Fruit fly (Drosophila melanogaster) whole organism, prepupa: Measurements from ENCODE around the gene Jon65Aiii.

ENCODE experiments used
- CG10631 ChIP-seq: fragments of 200-800 bp; sonication (Bioruptor generic); optimal IDR thresholded peaks from 2 replicates; lab custom pipeline; 2016; ENCODE audit warnings: missing biosample characterization, missing genetic modification characterization
- CG10669 ChIP-seq: fragments of 200-800 bp; sonication (Bioruptor generic); optimal IDR thresholded peaks from 3 replicates; lab custom pipeline; 2018; ENCODE audit warnings: missing biosample characterization, mild to moderate bottlenecking, missing genetic modification characterization, moderate library complexity
- CG11294 ChIP-seq: fragments of 200-800 bp; sonication (Bioruptor generic); IDR thresholded peaks from 2 replicates; pipeline ENCODE4 v1.3.6; 2022; ENCODE audit warnings: missing biosample characterization, missing genetic modification characterization
- CG11762 ChIP-seq: fragments of 200-800 bp; sonication (Bioruptor generic); optimal IDR thresholded peaks from 3 replicates; lab custom pipeline; 2016; ENCODE audit warnings: missing biosample characterization, missing genetic modification characterization; ENCODE audit not compliant: insufficient read depth
- CG15336 ChIP-seq: fragments of 200-800 bp; sonication (Bioruptor generic); IDR thresholded peaks from 2 replicates; pipeline ENCODE4 v1.3.6; 2022; ENCODE audit warnings: missing biosample characterization, missing genetic modification characterization
- CG1621 ChIP-seq: fragments of 200-800 bp; sonication (Bioruptor generic); optimal IDR thresholded peaks from 3 replicates; lab custom pipeline; 2018; ENCODE audit warnings: missing biosample characterization, mild to moderate bottlenecking, missing genetic modification characterization
- CG16779 ChIP-seq: fragments of 200-800 bp; sonication (Bioruptor generic); optimal IDR thresholded peaks from 3 replicates; lab custom pipeline; 2017; ENCODE audit warnings: missing biosample characterization, mild to moderate bottlenecking, missing genetic modification characterization
- CG32006 ChIP-seq: fragments of 200-800 bp; sonication (Bioruptor generic); optimal IDR thresholded peaks from 3 replicates; lab custom pipeline; 2017; ENCODE audit warnings: missing biosample characterization, mild to moderate bottlenecking, missing genetic modification characterization
- CG34406 ChIP-seq: fragments of 200-800 bp; sonication (Bioruptor generic); optimal IDR thresholded peaks from 3 replicates; lab custom pipeline; 2016; ENCODE audit warnings: missing biosample characterization, missing genetic modification characterization
- CG3919 ChIP-seq: fragments of 200-800 bp; sonication (Bioruptor generic); optimal IDR thresholded peaks from 3 replicates; lab custom pipeline; 2016; ENCODE audit warnings: missing biosample characterization, missing genetic modification characterization
- CG4318 ChIP-seq: fragments of 200-800 bp; sonication (Bioruptor generic); optimal IDR thresholded peaks from 3 replicates; lab custom pipeline; 2017; ENCODE audit warnings: missing biosample characterization, mild to moderate bottlenecking, missing genetic modification characterization
- CG6163 ChIP-seq: fragments of 200-800 bp; sonication (Bioruptor generic); IDR thresholded peaks from 3 replicates; pipeline ENCODE4 v1.3.6; 2022; ENCODE audit warnings: missing biosample characterization, missing genetic modification characterization
- CG6808 ChIP-seq: fragments of 200-800 bp; sonication (Bioruptor generic); optimal IDR thresholded peaks from 3 replicates; lab custom pipeline; 2017; ENCODE audit warnings: missing biosample characterization, missing genetic modification characterization, mild to moderate bottlenecking, moderate library complexity, missing genetic modification reagents
- CG6854 ChIP-seq: fragments of 200-800 bp; sonication (Bioruptor generic); optimal IDR thresholded peaks from 2 replicates; lab custom pipeline; 2017; ENCODE audit warnings: missing biosample characterization, mild to moderate bottlenecking, missing genetic modification characterization
- CG7368 ChIP-seq: fragments of 200-800 bp; sonication (Bioruptor generic); optimal IDR thresholded peaks from 3 replicates; lab custom pipeline; 2016; ENCODE audit warnings: missing biosample characterization, missing genetic modification characterization
- CG8119 ChIP-seq: fragments of 200-800 bp; sonication (Bioruptor generic); IDR thresholded peaks from 3 replicates; pipeline ENCODE4 v1.3.6; 2022; ENCODE audit warnings: missing biosample characterization, missing genetic modification characterization
- CG8632 ChIP-seq: fragments of 200-800 bp; sonication (Bioruptor generic); optimal IDR thresholded peaks from 3 replicates; lab custom pipeline; 2016; ENCODE audit warnings: missing biosample characterization, missing genetic modification characterization
- CG9139 ChIP-seq: fragments of 200-800 bp; sonication (Bioruptor generic); optimal IDR thresholded peaks from 3 replicates; lab custom pipeline; 2017; ENCODE audit warnings: missing biosample characterization, mild to moderate bottlenecking, missing genetic modification characterization
- Eip78C ChIP-seq: fragments of 200-800 bp; sonication (Bioruptor generic); peaks from one replicate; lab custom pipeline; 2016; ENCODE audit warnings: missing biosample characterization, missing genetic modification characterization
- Eip93F ChIP-seq: fragments of 200-800 bp; sonication (Bioruptor generic); optimal IDR thresholded peaks from 2 replicates; lab custom pipeline; 2016; ENCODE audit warnings: missing biosample characterization, mild to moderate bottlenecking, missing genetic modification characterization
- Ets21C ChIP-seq: fragments of 200-800 bp; sonication (Bioruptor generic); optimal IDR thresholded peaks from 3 replicates; lab custom pipeline; 2016; ENCODE audit warnings: missing biosample characterization, missing genetic modification characterization
- Ets96B ChIP-seq: fragments of 200-800 bp; optimal IDR thresholded peaks from 2 replicates; lab custom pipeline; 2019; ENCODE audit warnings: missing biosample characterization, mild to moderate bottlenecking, missing genetic modification characterization, moderate library complexity
- Gug ChIP-seq: fragments of 200-800 bp; sonication (Bioruptor generic); IDR thresholded peaks from 2 replicates; pipeline ENCODE4 v1.3.6; 2022; ENCODE audit warnings: missing biosample characterization, missing genetic modification characterization
- Hr38 ChIP-seq: sonication (Bioruptor generic); optimal IDR thresholded peaks from 2 replicates; lab custom pipeline; 2016; ENCODE audit warnings: missing biosample characterization, missing genetic modification characterization
- Hr39 ChIP-seq: fragments of 200-800 bp; sonication (Bioruptor generic); optimal IDR thresholded peaks from 2 replicates; lab custom pipeline; 2016; ENCODE audit warnings: missing biosample characterization, missing genetic modification characterization
- Hr4 ChIP-seq: fragments of 200-800 bp; sonication (Bioruptor generic); optimal IDR thresholded peaks from 3 replicates; lab custom pipeline; 2016; ENCODE audit warnings: missing biosample characterization, missing genetic modification characterization
- Lpt ChIP-seq: fragments of 200-800 bp; sonication (Bioruptor generic); optimal IDR thresholded peaks from 3 replicates; lab custom pipeline; 2016; ENCODE audit warnings: missing biosample characterization, missing genetic modification characterization
- Met ChIP-seq: fragments of 200-800 bp; sonication (Bioruptor generic); optimal IDR thresholded peaks from 3 replicates; lab custom pipeline; 2016; ENCODE audit warnings: missing biosample characterization, missing genetic modification characterization
- OdsH ChIP-seq: fragments of 200-800 bp; sonication (Bioruptor generic); optimal IDR thresholded peaks from 3 replicates; lab custom pipeline; 2016; ENCODE audit warnings: missing biosample characterization, missing genetic modification characterization
- Smox ChIP-seq: fragments of 200-800 bp; sonication (Bioruptor generic); optimal IDR thresholded peaks from 3 replicates; lab custom pipeline; 2016; ENCODE audit warnings: missing biosample characterization, missing genetic modification characterization
- Sox14 ChIP-seq: fragments of 200-800 bp; sonication (Bioruptor generic); optimal IDR thresholded peaks from 3 replicates; lab custom pipeline; 2016; ENCODE audit warnings: missing biosample characterization, missing genetic modification characterization
- Sox15 ChIP-seq: fragments of 200-800 bp; sonication (Bioruptor generic); optimal IDR thresholded peaks from 3 replicates; lab custom pipeline; 2016; ENCODE audit warnings: missing biosample characterization, missing genetic modification characterization
- achi ChIP-seq: fragments of 200-800 bp; sonication (Bioruptor generic); optimal IDR thresholded peaks from 3 replicates; lab custom pipeline; 2016; ENCODE audit warnings: missing biosample characterization, missing genetic modification characterization
- cyc ChIP-seq: fragments of 200-800 bp; sonication (Bioruptor generic); optimal IDR thresholded peaks from 3 replicates; lab custom pipeline; 2016; ENCODE audit warnings: missing biosample characterization, missing genetic modification characterization
- dsx ChIP-seq: fragments of 200-800 bp; optimal IDR thresholded peaks from 3 replicates; lab custom pipeline; 2019; ENCODE audit warnings: missing biosample characterization, mild to moderate bottlenecking, missing genetic modification characterization, moderate library complexity; ENCODE audit not compliant: poor library complexity, severe bottlenecking
- esn ChIP-seq: fragments of 200-800 bp; sonication (Bioruptor generic); optimal IDR thresholded peaks from 2 replicates; lab custom pipeline; 2016; ENCODE audit warnings: missing biosample characterization, mild to moderate bottlenecking, missing genetic modification characterization, moderate library complexity
- fd59A ChIP-seq: fragments of 200-800 bp; sonication (Bioruptor generic); optimal IDR thresholded peaks from 2 replicates; lab custom pipeline; 2017; ENCODE audit warnings: missing biosample characterization, mild to moderate bottlenecking, missing genetic modification characterization, missing genetic modification reagents
- fd85E ChIP-seq: fragments of 200-800 bp; sonication (Bioruptor generic); optimal IDR thresholded peaks from 3 replicates; lab custom pipeline; 2016; ENCODE audit warnings: missing biosample characterization, missing genetic modification characterization
- lz ChIP-seq: fragments of 200-800 bp; sonication (Bioruptor generic); optimal IDR thresholded peaks from 3 replicates; lab custom pipeline; 2016; ENCODE audit warnings: missing biosample characterization, missing genetic modification characterization
- net ChIP-seq: fragments of 200-800 bp; sonication (Bioruptor generic); optimal IDR thresholded peaks from 3 replicates; lab custom pipeline; 2016; ENCODE audit warnings: missing biosample characterization, missing genetic modification characterization
- pdm3 ChIP-seq: fragments of 200-800 bp; sonication (Bioruptor generic); optimal IDR thresholded peaks from 3 replicates; lab custom pipeline; 2016; ENCODE audit warnings: missing biosample characterization, missing genetic modification characterization
- salr ChIP-seq, 2 experiments: fragments of 200-800 bp; sonication (Bioruptor generic); optimal IDR thresholded peaks; 3 replicates each; lab custom pipeline; 2016 to 2018; ENCODE audit warnings: missing biosample characterization in 2 of 2, missing genetic modification characterization in 2 of 2, mild to moderate bottlenecking in 1 of 2
- ss ChIP-seq, 2 experiments: fragments of 200-800 bp; sonication (Bioruptor generic); optimal IDR thresholded peaks; 2 replicates in 1 of 2; 3 replicates in 1 of 2; lab custom pipeline; 2017 to 2018; ENCODE audit warnings: mild to moderate bottlenecking in 2 of 2, missing biosample characterization in 2 of 2, missing genetic modification characterization in 2 of 2, moderate library complexity in 1 of 2
- topi ChIP-seq: fragments of 200-800 bp; sonication (Bioruptor generic); optimal IDR thresholded peaks from 3 replicates; lab custom pipeline; 2016; ENCODE audit warnings: missing biosample characterization, missing genetic modification characterization
- vri ChIP-seq: fragments of 200-800 bp; sonication (Bioruptor generic); optimal IDR thresholded peaks from 3 replicates; lab custom pipeline; 2016; ENCODE audit warnings: missing biosample characterization, mild to moderate bottlenecking, missing genetic modification characterization

The Jon65Aiii gene

dm6 chr3L:6085988-6086387, 35.4 kb downstream of the Jon65Aiii start (continued):
- TF ChIP-seq Sox14 (GFP tag; lab: Kevin White, UChicago) (no peak), OdsH (GFP tag; lab: Kevin White, UChicago) (peak; percentile 37), topi (GFP tag; lab: Kevin White, UChicago) (no peak), net (no peak), CG6163 (GFP tag; lab: Robert Waterston, UW) (no peak), esn (GFP tag; lab: Kevin White, UChicago) (no peak), vri (GFP tag; lab: Kevin White, UChicago) (no peak), Gug (GFP tag; lab: Robert Waterston, UW) (no peak), Lpt (no peak), ss (GFP tag; optimal IDR thresholded peaks at IDR 0.05; lab: Kevin White, UChicago) (no peak), Sox15 (no peak), Hr38 (GFP tag; lab: Kevin White, UChicago) (no peak), CG7368 (GFP tag; lab: Kevin White, UChicago) (no peak), CG11762 (GFP tag; lab: Kevin White, UChicago) (no peak), dsx (GFP tag; lab: Kevin White, UChicago) (no peak), achi (GFP tag; lab: Kevin White, UChicago) (peak; percentile 23), CG34406 (no peak), fd85E (no peak), CG6854 (GFP tag; lab: Kevin White, UChicago) (no peak)

- no peak for TF ChIP-seq Gug (GFP tag; lab: Robert Waterston, UW)
Observed at dm6 chr3L:6093213-6093612, 42.7 kb downstream of the Jon65Aiii start, which contains the start of gene CG10469. Gene CG10469 (minus strand): TSS chr3L:6093313.

dm6 chr3L:6094697-6095096, 44.1 kb downstream of the Jon65Aiii start, which contains the start of the genes CG10467 and loj:
Gene CG10467 (minus strand): TSS chr3L:6094747.
Gene loj (plus strand): TSS chr3L:6094987.
- peak; percentile 91 for TF ChIP-seq Gug (GFP tag; lab: Robert Waterston, UW)
- peak; percentile 87 for TF ChIP-seq CG8632 (GFP tag; lab: Kevin White, UChicago)
- peak; percentile 80 for TF ChIP-seq CG11762 (GFP tag; lab: Kevin White, UChicago)
- TF ChIP-seq Smox (GFP tag; lab: Kevin White, UChicago) = peak; percentile 85
- peak; percentile 84 for TF ChIP-seq CG7368 (GFP tag; lab: Kevin White, UChicago)
- TF ChIP-seq cyc (GFP tag; lab: Kevin White, UChicago) = peak; percentile 93
- peak; percentile 80 for TF ChIP-seq topi (GFP tag; lab: Kevin White, UChicago)
- TF ChIP-seq CG3919 (GFP tag; lab: Kevin White, UChicago) = peak; percentile 91
- TF ChIP-seq CG6854 (GFP tag; lab: Kevin White, UChicago) = no peak
- TF ChIP-seq achi (GFP tag; lab: Kevin White, UChicago) = peak; percentile 91
- TF ChIP-seq salr (GFP tag; optimal IDR thresholded peaks at IDR 0.05; lab: Kevin White, UChicago) = peak; percentile 74 to 83
- peak; percentile 22 for TF ChIP-seq CG9139
- peak; percentile 89 for TF ChIP-seq CG10669
- TF ChIP-seq OdsH (GFP tag; lab: Kevin White, UChicago) = peak; percentile 96
- TF ChIP-seq Ets96B (tag; lab: Kevin White, UChicago) = peak; percentile 89
- TF ChIP-seq CG34406 = peak; percentile 90
- TF ChIP-seq CG15336 (GFP tag; lab: Robert Waterston, UW) = no peak; the same call in 1 of the 2 replicates
- peak; percentile 92 for TF ChIP-seq pdm3 (GFP tag; lab: Kevin White, UChicago)
- peak; percentile 96 for TF ChIP-seq CG10631 (GFP tag; lab: Kevin White, UChicago)
- no peak for TF ChIP-seq CG16779 (tag; lab: Kevin White, UChicago)
- peak; percentile 92 for TF ChIP-seq Hr39
- peak; percentile 22 for TF ChIP-seq Eip93F (GFP tag; lab: Kevin White, UChicago)
- TF ChIP-seq CG11294 (GFP tag; lab: Robert Waterston, UW) = peak; percentile 94
- TF ChIP-seq CG6163 (GFP tag; lab: Robert Waterston, UW) = peak; percentile 94
- peak; percentile 94 for TF ChIP-seq Sox15
- TF ChIP-seq CG6808 = peak; percentile 75
- no peak; the same call in 1 of the 3 replicates for TF ChIP-seq CG8119 (GFP tag; lab: Robert Waterston, UW)
- peak; percentile 90 for TF ChIP-seq Hr4 (GFP tag; lab: Kevin White, UChicago)
- TF ChIP-seq Lpt = peak; percentile 82
- peak; percentile 87 for TF ChIP-seq Met
- peak; percentile 87 for TF ChIP-seq net
- TF ChIP-seq CG4318 (GFP tag; lab: Kevin White, UChicago) = peak; percentile 92
- TF ChIP-seq ss (GFP tag; optimal IDR thresholded peaks at IDR 0.05; lab: Kevin White, UChicago) = peak in 1 of 2 experiments; percentile 53
- TF ChIP-seq CG32006 = peak; percentile 92
- TF ChIP-seq esn (GFP tag; lab: Kevin White, UChicago) = peak; percentile 89
- TF ChIP-seq CG1621 (tag; lab: Kevin White, UChicago) = peak; percentile 76
- peak; percentile 82 for TF ChIP-seq lz (GFP tag; lab: Kevin White, UChicago)
- peak; percentile 80 for TF ChIP-seq fd59A (GFP tag; lab: Kevin White, UChicago)
- peak; percentile 94 for TF ChIP-seq Eip78C (GFP tag; lab: Kevin White, UChicago)
- TF ChIP-seq vri (GFP tag; lab: Kevin White, UChicago) = peak; percentile 68
- TF ChIP-seq Ets21C (GFP tag; lab: Kevin White, UChicago) = peak; percentile 85
